Fruit fly (Drosophila melanogaster) whole organism, embryonic: Measurements from ENCODE around the gene Tnpo-SR.
A peak's percentile ranks its signal among the peaks of the same experiment; 100 is the strongest.

Experiments used
- Asciz ChIP-seq: fragments of 200-800 bp; sonication (Bioruptor generic); optimal IDR thresholded peaks from 2 replicates; lab custom pipeline; 2017; ENCODE audit warnings: missing biosample characterization, mild to moderate bottlenecking, missing genetic modification characterization, missing genetic modification reagents
- CG10209 ChIP-seq: fragments of 200-800 bp; sonication (Bioruptor generic); optimal IDR thresholded peaks from 3 replicates; lab custom pipeline; 2017; ENCODE audit warnings: missing biosample characterization, mild to moderate bottlenecking, missing genetic modification characterization, missing genetic modification reagents
- CG10267 ChIP-seq: fragments of 200-800 bp; sonication (Bioruptor generic); optimal IDR thresholded peaks from 2 replicates; lab custom pipeline; 2018; ENCODE audit warnings: missing biosample characterization, mild to moderate bottlenecking, missing genetic modification characterization, moderate library complexity
- CG10543 ChIP-seq: fragments of 200-800 bp; sonication (Bioruptor generic); optimal IDR thresholded peaks from 3 replicates; lab custom pipeline; 2017; ENCODE audit warnings: missing biosample characterization, mild to moderate bottlenecking, missing genetic modification characterization, moderate library complexity
- CG11247 ChIP-seq: fragments of 200-800 bp; sonication (Bioruptor generic); IDR thresholded peaks from 2 replicates; pipeline ENCODE4 v1.3.6; 2022; ENCODE audit warnings: missing biosample characterization, missing genetic modification characterization
- CG11560 ChIP-seq: fragments of 200-800 bp; sonication (Bioruptor generic); IDR thresholded peaks from 3 replicates; pipeline ENCODE4 v1.3.6; 2022; ENCODE audit warnings: missing biosample characterization, missing genetic modification characterization
- CG11723 ChIP-seq: fragments of 200-800 bp; sonication (Bioruptor generic); optimal IDR thresholded peaks from 2 replicates; lab custom pipeline; 2017; ENCODE audit warnings: missing biosample characterization, mild to moderate bottlenecking, missing genetic modification characterization
- CG12744 ChIP-seq: fragments of 200-800 bp; sonication (Bioruptor generic); optimal IDR thresholded peaks from 2 replicates; lab custom pipeline; 2016; ENCODE audit warnings: missing biosample characterization, missing genetic modification characterization
- CG13296 ChIP-seq: fragments of 200-800 bp; sonication (Bioruptor generic); optimal IDR thresholded peaks from 3 replicates; lab custom pipeline; 2018; ENCODE audit warnings: missing biosample characterization, mild to moderate bottlenecking, missing genetic modification characterization
- CG16779 ChIP-seq: fragments of 200-800 bp; sonication (Bioruptor generic); IDR thresholded peaks from 2 replicates; pipeline ENCODE4 v1.3.6; 2022; ENCODE audit warnings: missing biosample characterization, missing genetic modification characterization
- CG17568 ChIP-seq: fragments of 200-800 bp; sonication (Bioruptor generic); optimal IDR thresholded peaks from 2 replicates; lab custom pipeline; 2018; ENCODE audit warnings: missing biosample characterization, mild to moderate bottlenecking, missing genetic modification characterization, moderate library complexity
- CG17612 ChIP-seq: fragments of 200-800 bp; sonication (Bioruptor generic); IDR thresholded peaks from 2 replicates; pipeline ENCODE4 v1.3.6; 2022; ENCODE audit warnings: missing biosample characterization, missing genetic modification characterization
- CG18764 ChIP-seq: fragments of 200-800 bp; sonication (Bioruptor generic); optimal IDR thresholded peaks from 3 replicates; lab custom pipeline; 2016; ENCODE audit warnings: missing biosample characterization, missing genetic modification characterization
- CG2889 ChIP-seq: fragments of 200-800 bp; sonication (Bioruptor generic); IDR thresholded peaks from 3 replicates; pipeline ENCODE4 v1.3.6; 2022; ENCODE audit warnings: missing biosample characterization, missing genetic modification characterization
- CG31224 ChIP-seq: fragments of 200-800 bp; sonication (Bioruptor generic); IDR thresholded peaks from 2 replicates; pipeline ENCODE4 v1.3.6; 2022; ENCODE audit warnings: missing biosample characterization, missing genetic modification characterization
- CG3163 ChIP-seq: fragments of 200-800 bp; sonication (Bioruptor generic); optimal IDR thresholded peaks from 3 replicates; lab custom pipeline; 2016; ENCODE audit warnings: missing biosample characterization, missing genetic modification characterization
- CG3847 ChIP-seq: fragments of 200-800 bp; sonication (Bioruptor generic); IDR thresholded peaks from 2 replicates; pipeline ENCODE4 v1.3.6; 2022; ENCODE audit warnings: missing biosample characterization, missing genetic modification characterization
- CG4360 ChIP-seq: fragments of 200-800 bp; sonication (Bioruptor generic); IDR thresholded peaks from 2 replicates; pipeline ENCODE4 v1.3.6; 2022; ENCODE audit warnings: missing biosample characterization, missing genetic modification characterization
- CG43689 ChIP-seq: fragments of 200-800 bp; sonication (Bioruptor generic); IDR thresholded peaks from 2 replicates; pipeline ENCODE4 v1.3.6; 2022; ENCODE audit warnings: missing biosample characterization, missing genetic modification characterization
- CG4424 ChIP-seq: fragments of 200-800 bp; sonication (Bioruptor generic); optimal IDR thresholded peaks from 3 replicates; lab custom pipeline; 2016; ENCODE audit warnings: missing biosample characterization, missing genetic modification characterization
- CG4820 ChIP-seq: fragments of 200-800 bp; sonication (Bioruptor generic); optimal IDR thresholded peaks from 3 replicates; lab custom pipeline; 2016; ENCODE audit warnings: missing biosample characterization, missing genetic modification characterization
- CG5245 ChIP-seq: fragments of 200-800 bp; sonication (Bioruptor generic); optimal IDR thresholded peaks from 3 replicates; lab custom pipeline; 2016; ENCODE audit warnings: missing biosample characterization, missing genetic modification characterization
- CG6854 ChIP-seq: fragments of 200-800 bp; sonication (Bioruptor generic); optimal IDR thresholded peaks from 3 replicates; lab custom pipeline; 2017; ENCODE audit warnings: missing biosample characterization, mild to moderate bottlenecking, missing genetic modification characterization
- CG7372 ChIP-seq: fragments of 200-800 bp; sonication (Bioruptor generic); IDR thresholded peaks from 2 replicates; pipeline ENCODE4 v1.3.6; 2022; ENCODE audit warnings: missing biosample characterization, missing genetic modification characterization
- CG8089 ChIP-seq: fragments of 200-800 bp; sonication (Bioruptor generic); optimal IDR thresholded peaks from 3 replicates; lab custom pipeline; 2016; ENCODE audit warnings: missing biosample characterization, missing genetic modification characterization
- CG8944 ChIP-seq: fragments of 200-800 bp; sonication (Bioruptor generic); optimal IDR thresholded peaks from 3 replicates; lab custom pipeline; 2016; ENCODE audit warnings: missing biosample characterization, missing genetic modification characterization
- CTCF ChIP-seq: fragments of 200-800 bp; sonication (Bioruptor generic); optimal IDR thresholded peaks from 2 replicates; lab custom pipeline; 2017; ENCODE audit warnings: missing biosample characterization, mild to moderate bottlenecking, missing genetic modification characterization, moderate library complexity
- CrebB ChIP-seq: fragments of 200-800 bp; sonication (Bioruptor generic); optimal IDR thresholded peaks from 3 replicates; lab custom pipeline; 2018; ENCODE audit warnings: missing biosample characterization, mild to moderate bottlenecking, missing genetic modification characterization
- Dad ChIP-seq: fragments of 200-800 bp; sonication (Bioruptor generic); optimal IDR thresholded peaks from 3 replicates; lab custom pipeline; 2016; ENCODE audit warnings: missing biosample characterization, missing genetic modification characterization
- Ets65A ChIP-seq: fragments of 200-800 bp; sonication (Bioruptor generic); peaks from one replicate; lab custom pipeline; 2016; ENCODE audit warnings: missing biosample characterization, missing genetic modification characterization
- HmgD ChIP-seq: fragments of 200-800 bp; sonication (Bioruptor generic); optimal IDR thresholded peaks from 3 replicates; lab custom pipeline; 2016; ENCODE audit warnings: missing biosample characterization, missing genetic modification characterization
- Hmx ChIP-seq: fragments of 200-800 bp; sonication (Bioruptor generic); optimal IDR thresholded peaks from 2 replicates; lab custom pipeline; 2016; ENCODE audit warnings: missing biosample characterization, missing genetic modification characterization
- MBD-R2 ChIP-seq: fragments of 200-800 bp; sonication (Bioruptor generic); IDR thresholded peaks from 2 replicates; pipeline ENCODE4 v1.3.6; 2022; ENCODE audit warnings: missing biosample characterization, missing genetic modification characterization
- MTF-1 ChIP-seq: fragments of 200-800 bp; sonication (Bioruptor generic); optimal IDR thresholded peaks from 2 replicates; lab custom pipeline; 2018; ENCODE audit warnings: missing biosample characterization, mild to moderate bottlenecking, missing genetic modification characterization, borderline replicate concordance
- Poxn ChIP-seq: fragments of 200-800 bp; sonication (Bioruptor generic); IDR thresholded peaks from 2 replicates; pipeline ENCODE4 v1.3.6; 2022; ENCODE audit warnings: missing biosample characterization, missing genetic modification characterization
- Sry-β ChIP-seq: fragments of 200-800 bp; sonication (Bioruptor generic); optimal IDR thresholded peaks from 2 replicates; lab custom pipeline; 2018; ENCODE audit warnings: missing biosample characterization, mild to moderate bottlenecking, missing genetic modification characterization, moderate library complexity
- Xbp1 ChIP-seq: fragments of 200-800 bp; sonication (Bioruptor generic); optimal IDR thresholded peaks from 3 replicates; lab custom pipeline; 2016; ENCODE audit warnings: missing biosample characterization, mild to moderate bottlenecking, missing genetic modification characterization
- dimm ChIP-seq: fragments of 200-800 bp; sonication (Bioruptor generic); IDR thresholded peaks from 2 replicates; pipeline ENCODE4 v1.3.6; 2022; ENCODE audit warnings: missing biosample characterization, missing genetic modification characterization
- ftz-f1 ChIP-seq: fragments of 200-800 bp; sonication (Bioruptor generic); optimal IDR thresholded peaks from 2 replicates; lab custom pipeline; 2016; ENCODE audit warnings: missing biosample characterization, missing genetic modification characterization
- inv ChIP-seq: fragments of 200-800 bp; sonication (Bioruptor generic); IDR thresholded peaks from 2 replicates; pipeline ENCODE4 v1.3.6; 2022; ENCODE audit warnings: missing biosample characterization, missing genetic modification characterization; ENCODE audit not compliant: partially characterized antibody
- pnt ChIP-seq: fragments of 200-800 bp; sonication (Bioruptor generic); optimal IDR thresholded peaks from 3 replicates; lab custom pipeline; 2016; ENCODE audit warnings: missing biosample characterization, missing genetic modification characterization
- prd ChIP-seq, 3 experiments: fragments of >200 bp in 2 of 3; fragments of 200-800 bp in 1 of 3; sonication (Bioruptor generic) in 1 of 3; optimal IDR thresholded peaks in 2 of 3; IDR thresholded peaks in 1 of 3; 2 replicates in 2 of 3; 3 replicates in 1 of 3; pipeline versions ENCODE4 v1.3.6 to Lab custom; 2017 to 2022; ENCODE audit warnings: missing biosample characterization in 1 of 3, missing genetic modification characterization in 1 of 3
- ranshi ChIP-seq: fragments of 200-800 bp; sonication (Bioruptor generic); IDR thresholded peaks from 2 replicates; pipeline ENCODE4 v1.3.6; 2022; ENCODE audit warnings: missing biosample characterization, missing genetic modification characterization
- rib ChIP-seq: fragments of 200-800 bp; sonication (Bioruptor generic); IDR thresholded peaks from 2 replicates; pipeline ENCODE4 v1.3.6; 2022; ENCODE audit warnings: missing biosample characterization, missing genetic modification characterization
- run ChIP-seq: fragments of 200-800 bp; sonication (Bioruptor generic); optimal IDR thresholded peaks from 3 replicates; lab custom pipeline; 2018; ENCODE audit warnings: missing biosample characterization, mild to moderate bottlenecking, missing genetic modification characterization
- scrt ChIP-seq: fragments of 200-800 bp; sonication (Bioruptor generic); optimal IDR thresholded peaks from 2 replicates; lab custom pipeline; 2018; ENCODE audit warnings: missing biosample characterization, mild to moderate bottlenecking, missing genetic modification characterization, moderate library complexity
- sens ChIP-seq: fragments of 200-800 bp; sonication (Bioruptor generic); peaks from one replicate; lab custom pipeline; 2016; ENCODE audit warnings: missing biosample characterization, missing genetic modification characterization
- ssp ChIP-seq: fragments of 200-800 bp; sonication (Bioruptor generic); IDR thresholded peaks from 2 replicates; pipeline ENCODE4 v1.3.6; 2022; ENCODE audit warnings: missing biosample characterization, missing genetic modification characterization
- trh ChIP-seq: fragments of 200-800 bp; sonication (Bioruptor generic); optimal IDR thresholded peaks from 2 replicates; lab custom pipeline; 2016; ENCODE audit warnings: missing biosample characterization, missing genetic modification characterization
- wdn ChIP-seq: fragments of 200-800 bp; sonication (Bioruptor generic); IDR thresholded peaks from 2 replicates; pipeline ENCODE4 v1.3.6; 2022; ENCODE audit warnings: missing biosample characterization, missing genetic modification characterization
- zen2 ChIP-seq: fragments of 200-800 bp; sonication (Bioruptor generic); IDR thresholded peaks from 3 replicates; pipeline ENCODE4 v1.3.6; 2022; ENCODE audit warnings: missing biosample characterization, missing genetic modification characterization; ENCODE audit not compliant: partially characterized antibody
- zfh2 ChIP-seq: fragments of 200-800 bp; sonication (Bioruptor generic); optimal IDR thresholded peaks from 2 replicates; lab custom pipeline; 2016; ENCODE audit warnings: missing biosample characterization, missing genetic modification characterization

Tnpo-SR gene

DNA sequence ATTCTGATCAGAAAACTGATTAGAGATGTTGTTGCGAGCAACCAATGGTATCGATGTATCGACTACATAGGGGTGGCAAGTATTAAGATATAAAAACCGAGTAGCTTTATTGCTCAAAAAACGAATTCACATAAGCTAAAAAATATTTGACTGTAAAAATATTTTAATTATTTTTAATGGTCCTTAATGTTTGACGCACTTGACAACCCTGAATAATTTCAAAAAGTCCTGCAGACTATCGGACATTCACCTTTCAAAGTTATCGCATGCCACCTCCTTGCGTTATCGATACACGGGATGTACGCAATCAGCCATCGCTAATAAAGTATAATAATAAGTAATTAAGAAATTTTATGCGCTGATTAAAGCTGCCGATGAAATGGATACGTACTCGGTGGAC lies at the start of gene Tnpo-SR, which contains the start of the genes HemK2 and Snapin (continued):
- TF ChIP-seq CG4360 (peak; percentile 50), CG11723 (GFP tag; lab: Kevin White, UChicago) (peak; percentile 79), inv (GFP tag; lab: Robert Waterston, UW) (peak; percentile 96), CG31224 (GFP tag; lab: Robert Waterston, UW) (peak; percentile 84), Ets65A (peak; percentile 97), CG11560 (tag; lab: Robert Waterston, UW) (peak; percentile 88), CG2889 (GFP tag; lab: Robert Waterston, UW) (peak; percentile 83), CG13296 (GFP tag; lab: Kevin White, UChicago) (peak; percentile 89), Sry-β (GFP tag; lab: Kevin White, UChicago) (peak; percentile 68), zen2 (peak; percentile 85; the same call in 2 of the 3 replicates), CTCF (GFP tag; lab: Kevin White, UChicago) (peak; percentile 25), CG8089 (GFP tag; lab: Kevin White, UChicago) (peak; percentile 51), Xbp1 (GFP tag; lab: Kevin White, UChicago) (peak; percentile 94), ssp (GFP tag; lab: Robert Waterston, UW) (peak; percentile 86), CG4424 (peak; percentile 90), trh (peak; percentile 74), Asciz (GFP tag; lab: Kevin White, UChicago) (peak; percentile 72), run (peak; percentile 62), CG16779 (peak; percentile 66; the same call in 1 of the 2 replicates), CG17568 (GFP tag; lab: Kevin White, UChicago) (peak; percentile 76), dimm (GFP tag; lab: Robert Waterston, UW) (peak; percentile 72), CG8944 (GFP tag; lab: Kevin White, UChicago) (peak; percentile 69), CG11247 (GFP tag; lab: Robert Waterston, UW) (peak; percentile 94), ranshi (GFP tag; lab: Robert Waterston, UW) (peak; percentile 93), scrt (GFP tag; lab: Kevin White, UChicago) (peak; percentile 79), Poxn (GFP tag; lab: Robert Waterston, UW) (peak; percentile 70; the same call in 1 of the 2 replicates), CrebB (tag; lab: Kevin White, UChicago) (peak; percentile 88), CG3847 (peak; percentile 96), wdn (GFP tag; lab: Robert Waterston, UW) (peak; percentile 91), CG18764 (peak; percentile 83), CG17612 (peak; percentile 89), CG12744 (GFP tag; lab: Kevin White, UChicago) (peak; percentile 87), rib (peak; percentile 88), CG4820 (peak; percentile 91), CG43689 (GFP tag; lab: Robert Waterston, UW) (peak; percentile 79), CG3163 (GFP tag; lab: Kevin White, UChicago) (peak; percentile 59), MTF-1 (peak; percentile 64), CG10543 (GFP tag; lab: Kevin White, UChicago) (peak; percentile 95), pnt (peak; percentile 74), CG10267 (tag; lab: Kevin White, UChicago) (peak; percentile 88), MBD-R2 (peak; percentile 95), Hmx (peak; percentile 46), CG7372 (GFP tag; lab: Robert Waterston, UW) (peak; percentile 94), CG6854 (GFP tag; lab: Kevin White, UChicago) (peak; percentile 69), Dad (GFP tag; lab: Kevin White, UChicago) (peak; percentile 82), ftz-f1 (GFP tag; lab: Kevin White, UChicago) (peak; percentile 22), CG10209 (GFP tag; lab: Kevin White, UChicago) (peak; percentile 90), zfh2 (GFP tag; lab: Kevin White, UChicago) (peak; percentile 92), sens (GFP tag; lab: Kevin White, UChicago) (peak; percentile 96), HmgD (no peak), prd (optimal IDR thresholded peaks at IDR 0.05; lab: Kevin White, UChicago) (no peak), prd (GFP tag; IDR thresholded peaks at IDR 0.05; lab: Robert Waterston, UW) (peak; percentile 97), CG5245 (GFP tag; lab: Kevin White, UChicago) (peak; percentile 83)
